Fruit fly (Drosophila melanogaster) whole organism: ENCODE results near the gene Tfb5.

Experiments
- CG8478 ChIP-seq: fragments of >200 bp; optimal IDR thresholded peaks from 2 replicates; lab custom pipeline; 2018; ENCODE audit warnings: inconsistent platforms
- Dll ChIP-seq: fragments of >200 bp; optimal IDR thresholded peaks from 2 replicates; lab custom pipeline; 2017
- EcR ChIP-seq, 2 experiments: fragments of >200 bp; optimal IDR thresholded peaks; 2 replicates each; lab custom pipeline; 2017; ENCODE audit warnings: missing biosample characterization in 2 of 2, missing genetic modification characterization in 2 of 2, missing genetic modification reagents in 2 of 2
- pan ChIP-seq: fragments of >200 bp; optimal IDR thresholded peaks from 2 replicates; lab custom pipeline; 2017
- psq ChIP-seq: fragments of >200 bp; optimal IDR thresholded peaks from 2 replicates; lab custom pipeline; 2017
- usp ChIP-seq: fragments of >200 bp; optimal IDR thresholded peaks from 2 replicates; lab custom pipeline; 2017; ENCODE audit warnings: missing biosample characterization, missing genetic modification characterization, mixed read lengths

Tfb5 gene

DNA sequence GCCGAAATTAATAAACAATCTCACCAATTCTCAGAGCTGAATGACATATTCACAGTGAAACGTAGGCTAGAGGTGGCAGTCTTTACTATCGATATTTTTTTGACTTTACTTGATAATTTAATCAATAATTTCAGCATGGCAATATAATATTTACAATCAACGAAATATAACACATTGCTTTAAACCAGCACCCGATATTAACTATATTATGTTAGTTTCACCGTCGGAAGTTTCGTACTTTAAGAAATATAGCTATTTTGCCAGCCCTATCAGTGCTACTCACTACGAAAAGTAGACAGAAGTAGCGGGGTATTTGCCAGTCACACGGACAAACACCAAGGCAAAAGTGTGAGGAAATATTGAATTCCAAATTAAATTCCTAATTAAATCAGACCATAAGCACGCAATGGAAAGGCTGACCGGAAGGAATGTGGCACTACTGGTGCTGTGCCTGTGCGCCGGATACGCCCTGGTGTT lies at the start of gene Tfb5, which contains the start of the genes CG31917 and SelT:
Gene Tfb5 (minus strand): TSS at position 51 of the 477 bp plus-strand sequence.
Gene CG31917 (minus strand): TSS at position 51 of the 477 bp plus-strand sequence.
Gene SelT (plus strand): TSS at position 139 of the 477 bp plus-strand sequence.
- TF ChIP-seq psq (lab: Kevin White, UChicago) (no peak), CG8478 (lab: Kevin White, UChicago) (no peak), Dll (lab: Kevin White, UChicago) (no peak)

DNA sequence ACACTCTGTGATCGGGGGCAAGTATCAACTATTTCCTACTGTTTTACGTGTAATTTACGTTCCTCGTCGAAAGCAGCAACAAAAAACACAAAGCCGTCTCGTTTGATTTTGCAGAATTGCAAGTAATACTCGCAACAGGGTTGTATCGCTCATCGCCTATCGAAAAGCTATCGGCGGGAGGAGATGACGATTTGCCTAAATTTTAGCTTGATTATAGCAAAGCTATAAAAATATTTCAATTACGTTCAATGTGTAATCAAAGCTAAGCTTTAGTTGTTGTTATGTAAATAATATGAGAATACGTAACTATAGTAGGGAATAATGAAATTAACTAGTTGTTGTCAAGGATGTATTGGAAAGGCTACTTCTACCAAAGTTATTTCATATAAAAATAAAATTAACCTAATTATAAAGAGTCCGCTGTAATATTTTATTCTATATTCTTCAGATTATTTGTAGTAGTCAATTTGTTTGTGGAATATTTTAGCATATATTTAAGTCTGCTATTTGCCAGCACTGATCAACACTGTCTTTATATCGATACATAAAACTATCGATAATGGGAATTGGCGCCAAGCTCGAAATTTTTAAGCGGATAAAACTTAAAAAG lies 49.1 kb upstream of the Tfb5 start, which contains the start of gene Rpn11:
Gene Rpn11 (minus strand): TSS at position 146 of the 610 bp plus-strand sequence.
- TF ChIP-seq psq (lab: Kevin White, UChicago) (no peak), usp (GFP tag; lab: Kevin White, UChicago) (no peak), Dll (lab: Kevin White, UChicago) (no peak), pan (lab: Kevin White, UChicago) (no peak), CG8478 (lab: Kevin White, UChicago) (no peak), EcR (GFP tag; optimal IDR thresholded peaks at IDR 0.05; lab: Kevin White, UChicago) (no peak)

DNA sequence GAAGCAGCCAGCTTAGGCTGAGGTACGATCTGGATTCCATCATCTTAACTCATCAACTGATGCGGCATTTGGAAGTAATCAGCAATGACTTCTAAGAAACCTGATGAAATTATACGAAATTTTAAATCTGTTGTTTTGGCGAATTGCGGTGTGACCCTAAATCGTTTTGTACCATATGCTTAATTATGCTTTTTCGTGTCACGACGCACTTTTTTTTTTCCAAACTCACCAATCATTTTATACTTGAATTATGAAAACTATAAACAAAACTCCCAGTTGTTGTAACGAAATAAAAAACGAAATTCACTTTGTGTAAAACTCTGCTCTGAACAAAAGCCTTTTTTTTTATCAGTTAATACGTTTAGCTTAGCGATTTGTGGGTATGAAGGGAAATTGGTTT lies 47.5 kb upstream of the Tfb5 start, which contains the start of gene Nepl3:
Gene Nepl3 (minus strand): TSS at position 155 of the 400 bp plus-strand sequence.
- no peak for TF ChIP-seq EcR (GFP tag; optimal IDR thresholded peaks at IDR 0.05; lab: Kevin White, UChicago)
- no peak for TF ChIP-seq pan (lab: Kevin White, UChicago)
- no peak for TF ChIP-seq Dll (lab: Kevin White, UChicago)
- TF ChIP-seq CG8478 (lab: Kevin White, UChicago), result no peak
- TF ChIP-seq psq (lab: Kevin White, UChicago), result no peak
- TF ChIP-seq usp (GFP tag; lab: Kevin White, UChicago), result no peak

DNA sequence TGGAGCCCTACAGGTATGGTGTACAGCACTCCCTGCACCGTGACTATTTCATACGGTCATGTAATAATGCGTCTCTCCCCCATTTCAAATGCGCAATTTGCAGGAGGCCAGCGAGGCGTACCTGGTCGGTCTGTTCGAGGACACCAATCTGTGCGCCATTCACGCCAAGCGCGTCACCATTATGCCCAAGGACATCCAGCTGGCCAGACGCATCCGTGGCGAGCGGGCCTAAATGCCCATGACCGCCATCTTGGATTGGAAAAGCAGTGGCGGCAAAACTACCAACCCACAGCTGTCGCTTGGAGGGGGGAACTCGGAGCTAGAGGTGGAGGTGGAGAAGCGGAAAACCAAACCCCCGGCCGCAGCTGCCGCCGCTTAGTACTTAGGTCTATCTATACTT lies 44.9 kb upstream of the Tfb5 start:
- TF ChIP-seq Dll (lab: Kevin White, UChicago) (no peak), usp (GFP tag; lab: Kevin White, UChicago) (no peak), EcR (GFP tag; optimal IDR thresholded peaks at IDR 0.05; lab: Kevin White, UChicago) (no peak), pan (lab: Kevin White, UChicago) (no peak), psq (lab: Kevin White, UChicago) (no peak), CG8478 (lab: Kevin White, UChicago) (no peak)

DNA sequence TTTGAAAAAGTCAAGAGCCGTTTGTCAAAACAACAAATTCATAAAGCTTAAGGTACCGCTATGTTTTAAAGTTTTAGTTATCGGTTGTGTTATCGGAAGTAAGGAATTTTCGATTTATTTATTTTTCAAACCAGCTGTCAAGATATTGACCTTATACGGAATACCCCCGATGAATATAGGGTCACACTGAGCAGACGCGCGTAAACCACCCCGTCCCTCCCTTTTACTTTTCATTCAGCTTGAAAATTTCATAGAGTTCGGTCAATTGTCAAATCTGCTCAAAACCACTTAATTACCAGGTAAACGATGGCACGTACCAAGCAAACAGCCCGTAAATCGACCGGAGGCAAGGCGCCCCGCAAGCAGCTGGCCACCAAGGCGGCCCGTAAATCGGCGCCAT lies 44.3 kb upstream of the Tfb5 start, which contains the start of the genes CG14036 and His3.3A:
Gene CG14036 (minus strand): TSS at position 64 of the 400 bp plus-strand sequence.
Gene His3.3A (plus strand): TSS at position 106 of the 400 bp plus-strand sequence.
- TF ChIP-seq EcR (GFP tag; optimal IDR thresholded peaks at IDR 0.05; lab: Kevin White, UChicago) (no peak), pan (lab: Kevin White, UChicago) (no peak), psq (lab: Kevin White, UChicago) (no peak), Dll (lab: Kevin White, UChicago) (no peak), CG8478 (lab: Kevin White, UChicago) (no peak), usp (GFP tag; lab: Kevin White, UChicago) (no peak)

DNA sequence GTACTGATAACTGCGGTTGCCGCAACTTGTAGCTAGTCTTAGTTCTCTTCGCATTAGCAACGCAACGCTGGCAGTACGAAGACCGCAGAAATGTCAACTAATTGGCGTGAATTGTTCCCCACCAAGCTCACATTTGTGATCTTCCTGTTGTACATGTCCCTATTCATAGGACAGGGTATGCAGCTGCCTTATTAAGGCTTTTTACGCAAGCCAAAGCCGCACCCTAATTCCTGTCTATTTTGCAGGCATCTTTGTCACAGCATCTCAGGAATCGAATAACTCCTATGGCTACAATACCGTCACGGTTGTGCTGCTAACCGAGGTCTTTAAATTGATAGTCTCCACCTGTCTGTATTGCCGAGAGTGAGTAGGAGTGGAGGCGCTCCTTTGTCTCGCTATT lies 42.4 kb upstream of the Tfb5 start, which contains the start of gene eIF3h:
Gene eIF3h (minus strand): TSS at position 101 of the 400 bp plus-strand sequence.
- TF ChIP-seq pan (lab: Kevin White, UChicago) (no peak), Dll (lab: Kevin White, UChicago) (no peak), EcR (GFP tag; optimal IDR thresholded peaks at IDR 0.05; lab: Kevin White, UChicago) (no peak), CG8478 (lab: Kevin White, UChicago) (no peak), usp (GFP tag; lab: Kevin White, UChicago) (no peak)

DNA sequence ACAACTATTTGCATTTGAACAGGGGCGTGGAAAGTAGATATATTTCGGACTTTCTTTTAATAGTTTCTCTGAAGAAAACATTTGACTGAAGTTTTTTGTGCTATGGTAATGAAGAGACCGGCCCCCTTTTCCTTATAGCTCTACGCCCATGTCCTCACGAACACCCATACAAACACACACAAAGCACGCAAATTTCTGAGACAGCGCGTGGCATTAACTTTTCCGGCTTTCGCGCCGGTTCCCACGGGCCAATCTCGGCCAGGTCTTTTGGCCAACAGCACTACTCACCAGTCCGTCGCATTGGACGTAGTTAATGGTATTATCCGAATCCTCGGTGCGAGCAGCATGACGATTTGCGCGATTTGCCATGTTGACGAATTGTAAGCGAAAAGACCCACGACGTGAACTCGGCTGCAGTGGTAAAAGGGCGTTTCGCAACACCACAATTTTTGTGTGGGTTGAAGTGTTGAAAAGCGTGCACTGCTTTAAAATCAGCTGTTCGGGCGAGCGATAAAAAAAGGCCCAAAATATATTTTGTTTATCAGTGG lies 41.8 kb upstream of the Tfb5 start, which contains the start of gene senju:
Gene senju (plus strand): TSS at position 477 of the 548 bp plus-strand sequence.
- TF ChIP-seq psq (lab: Kevin White, UChicago) (no peak), pan (lab: Kevin White, UChicago) (no peak), CG8478 (lab: Kevin White, UChicago) (no peak), Dll (lab: Kevin White, UChicago) (no peak), usp (GFP tag; lab: Kevin White, UChicago) (no peak)

DNA sequence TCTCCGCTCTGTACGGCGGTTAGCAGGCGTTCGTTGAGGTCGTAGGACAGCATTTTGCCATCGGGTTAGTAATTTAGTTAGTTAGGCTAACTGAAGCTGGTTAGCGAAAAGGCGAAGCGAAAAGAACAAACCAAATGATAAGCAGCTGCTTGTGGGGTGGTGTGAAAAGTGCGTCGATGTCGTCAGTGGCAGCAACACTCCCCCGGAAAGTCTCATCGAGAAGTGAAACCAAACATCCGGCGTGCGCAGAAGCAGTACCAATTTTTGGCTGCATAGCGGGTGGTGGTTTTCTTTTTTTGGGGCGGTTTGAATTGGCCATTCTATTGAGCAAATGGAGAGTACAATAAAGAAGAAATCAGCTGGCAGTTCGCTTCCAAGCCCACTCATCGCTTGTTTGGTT lies 40.2 kb upstream of the Tfb5 start, which contains the start of gene CG9121:
Gene CG9121 (minus strand): TSS at position 238 of the 400 bp plus-strand sequence.
- TF ChIP-seq pan (lab: Kevin White, UChicago), result no peak
- no peak for TF ChIP-seq CG8478 (lab: Kevin White, UChicago)
- TF ChIP-seq usp (GFP tag; lab: Kevin White, UChicago), result no peak
- no peak for TF ChIP-seq psq (lab: Kevin White, UChicago)
- TF ChIP-seq Dll (lab: Kevin White, UChicago), result no peak
- TF ChIP-seq EcR (GFP tag; optimal IDR thresholded peaks at IDR 0.05; lab: Kevin White, UChicago), result no peak

DNA sequence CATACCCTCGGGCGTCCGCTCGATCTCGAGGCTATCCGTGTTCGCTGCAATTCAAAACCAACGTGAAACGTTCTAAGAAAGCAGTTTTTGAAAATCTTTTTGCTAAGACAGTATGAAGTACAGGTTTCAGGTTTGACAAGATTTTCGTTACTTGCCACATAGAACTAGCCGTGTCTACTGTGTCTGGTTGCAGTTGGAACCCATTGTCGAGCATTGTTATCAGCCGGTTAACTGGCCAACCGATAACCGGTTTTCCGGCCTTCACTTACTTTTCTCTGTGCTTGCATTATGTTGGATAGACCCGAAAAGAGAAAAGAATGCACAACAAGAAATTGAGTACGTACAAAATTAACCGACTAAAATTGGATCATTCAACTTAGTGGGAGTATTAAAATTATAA lies 39.3 kb upstream of the Tfb5 start:
- TF ChIP-seq Dll (lab: Kevin White, UChicago) (no peak), CG8478 (lab: Kevin White, UChicago) (no peak), usp (GFP tag; lab: Kevin White, UChicago) (no peak), psq (lab: Kevin White, UChicago) (no peak), EcR (GFP tag; optimal IDR thresholded peaks at IDR 0.05; lab: Kevin White, UChicago) (no peak), pan (lab: Kevin White, UChicago) (no peak)

DNA sequence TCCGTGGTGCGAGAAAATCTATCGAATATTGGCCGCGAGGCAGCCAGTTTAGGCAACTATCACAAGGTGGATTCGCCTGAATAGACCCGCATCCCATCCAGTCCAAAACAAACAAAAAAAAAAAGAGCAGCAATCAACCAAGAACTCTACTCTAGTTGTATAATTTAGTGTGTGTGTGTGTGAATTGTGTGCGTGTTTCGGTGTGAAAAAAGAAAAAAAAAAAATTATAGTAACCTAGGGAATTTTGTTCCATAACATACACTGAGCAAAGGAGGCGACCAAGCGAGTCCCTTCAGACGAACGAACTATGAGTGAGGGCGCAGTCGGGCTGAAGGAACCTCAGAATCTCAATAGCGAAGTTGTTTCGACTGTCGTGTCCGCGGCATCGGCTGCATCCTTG lies 35.6 kb upstream of the Tfb5 start:
- TF ChIP-seq Dll (lab: Kevin White, UChicago), result no peak
- no peak for TF ChIP-seq psq (lab: Kevin White, UChicago)
- TF ChIP-seq pan (lab: Kevin White, UChicago), result no peak
